Worm (Caenorhabditis elegans) whole organism, late embryonic: ENCODE data around the gene srx-111.
"Not testable (repeated sequence)": the region's sequence is repeated elsewhere in the genome, so short reads cannot be mapped to it uniquely, and the experiment has no call there.

Source experiments
- ceh-9 ChIP-seq: sonication (generic microtip); optimal IDR thresholded peaks from 2 replicates; lab custom pipeline; 2016; ENCODE audit warnings: mild to moderate bottlenecking, missing genetic modification characterization, inconsistent platforms, missing compliant biosample characterization
- elt-2 ChIP-seq: sonication (generic microtip); optimal IDR thresholded peaks from 2 replicates; lab custom pipeline; 2016; ENCODE audit warnings: missing genetic modification reagents, missing genetic modification characterization, missing compliant biosample characterization

DNA sequence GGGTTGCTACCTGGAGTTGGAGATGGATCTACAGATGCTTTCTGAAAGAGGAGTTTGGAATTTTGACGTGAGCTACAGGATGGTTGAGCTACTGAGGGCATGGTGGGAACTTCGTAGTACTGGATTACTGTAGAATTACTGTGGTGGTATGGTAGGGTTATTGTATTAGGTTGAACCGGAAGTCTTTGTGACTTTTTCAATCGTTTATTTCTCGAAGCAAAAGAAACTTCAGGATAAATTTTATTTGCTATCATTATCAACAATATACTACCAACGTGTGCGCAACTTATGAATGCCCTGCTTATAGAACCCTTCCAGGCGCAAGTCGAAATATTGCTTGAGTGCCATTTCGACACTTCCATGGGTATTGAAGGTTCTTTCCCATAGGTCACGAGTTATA, 4.0 kb downstream of the srx-111 start, which contains the start of gene T24E12.6:
- not testable (repeated sequence) for TF ChIP-seq ceh-9, elt-2 (tag; lab: Kevin White, UChicago)
